Worm (Caenorhabditis elegans) whole organism, L2 larva: Measurements from ENCODE around the gene spex-3.

Experiments
- aly-2 ChIP-seq: fragments of 150-350 bp; optimal IDR thresholded peaks from 2 replicates; lab custom pipeline; 2014; ENCODE audit warnings: missing biosample characterization, missing genetic modification characterization
- dmd-4 ChIP-seq: sonication (generic microtip); optimal IDR thresholded peaks from 2 replicates; lab custom pipeline; 2017; ENCODE audit warnings: missing biosample characterization, missing genetic modification characterization
- elt-3 ChIP-seq: sonication (generic microtip); optimal IDR thresholded peaks from 2 replicates; lab custom pipeline; 2017; ENCODE audit warnings: missing biosample characterization, missing genetic modification characterization
- fos-1 ChIP-seq: fragments of 150-350 bp; optimal IDR thresholded peaks from 2 replicates; lab custom pipeline; 2014; ENCODE audit warnings: missing biosample characterization, missing genetic modification characterization
- lin-13 ChIP-seq: fragments of 150-350 bp; optimal IDR thresholded peaks from 2 replicates; lab custom pipeline; 2014; ENCODE audit warnings: missing biosample characterization, missing genetic modification reagents, missing genetic modification characterization
- lin-39 ChIP-seq: fragments of 150-350 bp; optimal IDR thresholded peaks from 2 replicates; lab custom pipeline; 2014; ENCODE audit warnings: missing biosample characterization, missing genetic modification reagents, missing genetic modification characterization
- nhr-77 ChIP-seq: fragments of 150-350 bp; optimal IDR thresholded peaks from 2 replicates; lab custom pipeline; 2014; ENCODE audit warnings: missing biosample characterization, missing genetic modification characterization
- skn-1 ChIP-seq: sonication (generic microtip); optimal IDR thresholded peaks from 2 replicates; lab custom pipeline; 2017; ENCODE audit warnings: missing biosample characterization, missing genetic modification characterization
- sma-9 ChIP-seq, 2 experiments: fragments of 150-350 bp in 1 of 2; sonication (generic microtip) in 1 of 2; optimal IDR thresholded peaks; 2 replicates each; lab custom pipeline; 2014 to 2016; ENCODE audit warnings: missing genetic modification characterization in 2 of 2, mild to moderate bottlenecking in 1 of 2, missing biosample characterization in 1 of 2, missing compliant biosample characterization in 1 of 2, missing genetic modification reagents in 1 of 2, moderate library complexity in 1 of 2
- unc-62 ChIP-seq: fragments of 150-350 bp; optimal IDR thresholded peaks from 2 replicates; lab custom pipeline; 2014; ENCODE audit warnings: missing biosample characterization, missing genetic modification reagents, missing genetic modification characterization
- ztf-11 ChIP-seq: sonication (generic microtip); optimal IDR thresholded peaks from 2 replicates; lab custom pipeline; 2017; ENCODE audit warnings: missing biosample characterization, missing genetic modification characterization
- ztf-4 ChIP-seq: fragments of 150-350 bp; optimal IDR thresholded peaks from 2 replicates; lab custom pipeline; 2014; ENCODE audit warnings: missing biosample characterization, missing genetic modification characterization

DNA sequence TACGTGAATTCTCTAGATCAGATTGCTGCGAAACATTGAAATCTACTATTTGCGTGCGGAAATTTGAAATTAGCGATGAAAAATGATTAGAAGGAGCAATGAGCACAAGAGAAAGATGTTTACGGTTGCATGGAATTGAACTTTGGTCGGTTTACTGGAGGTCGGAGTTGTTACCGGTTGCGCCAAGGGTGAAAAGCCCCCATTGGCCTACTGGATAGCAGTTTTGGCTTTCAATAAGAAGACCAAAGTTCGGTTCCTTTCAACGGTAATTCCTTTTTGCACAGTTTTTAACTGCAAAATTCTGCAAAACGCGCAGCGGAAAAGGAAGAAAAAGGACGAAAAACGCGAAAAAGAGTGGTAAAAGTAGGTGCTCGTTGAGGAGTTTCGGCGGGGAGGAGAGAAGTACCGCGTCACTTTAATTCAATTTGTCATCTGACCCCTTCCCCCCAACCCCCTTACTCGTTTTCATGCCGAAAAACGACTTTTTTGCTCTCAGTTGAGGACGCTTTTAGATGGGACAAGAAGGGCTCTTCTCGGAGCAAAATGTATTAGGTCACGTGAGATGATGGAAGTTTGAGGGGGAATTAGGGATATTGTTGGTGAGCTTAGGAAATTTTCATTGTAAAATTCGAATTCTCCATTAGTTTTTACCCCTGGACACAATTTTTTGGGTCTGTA is 43.4 kb upstream of the spex-3 start:
- TF ChIP-seq lin-13 (GFP tag; lab: Kevin White, UChicago) (no peak), nhr-77 (tag; lab: Kevin White, UChicago) (no peak), unc-62 (GFP tag; lab: Kevin White, UChicago) (no peak), aly-2 (tag; lab: Kevin White, UChicago) (no peak), fos-1 (tag; lab: Kevin White, UChicago) (no peak), sma-9 (GFP tag; optimal IDR thresholded peaks at IDR 0.05; lab: Kevin White, UChicago) (no peak), sma-9 (tag; optimal IDR thresholded peaks at IDR 0.05; lab: Kevin White, UChicago) (no peak), elt-3 (tag; lab: Kevin White, UChicago) (no peak), skn-1 (tag; lab: Kevin White, UChicago) (no peak), ztf-4 (no peak), lin-39 (tag; lab: Kevin White, UChicago) (no peak), dmd-4 (tag; lab: Kevin White, UChicago) (no peak), ztf-11 (no peak)
